Fruit fly (Drosophila melanogaster) whole organism, pupa: ENCODE data around the gene IscU.

ENCODE experiments used
- CG10348 ChIP-seq: fragments of 200-800 bp; sonication (Bioruptor generic); IDR thresholded peaks from 2 replicates; pipeline ENCODE4 v1.3.6; 2022; ENCODE audit warnings: missing biosample characterization, missing genetic modification characterization
- CG12605 ChIP-seq: fragments of 200-800 bp; sonication (Bioruptor generic); IDR thresholded peaks from 2 replicates; pipeline ENCODE4 v1.3.6; 2022; ENCODE audit warnings: missing biosample characterization, missing genetic modification characterization
- CG13204 ChIP-seq: fragments of 200-800 bp; sonication (Bioruptor generic); optimal IDR thresholded peaks from 2 replicates; lab custom pipeline; 2018; ENCODE audit warnings: missing biosample characterization, mild to moderate bottlenecking, missing genetic modification characterization, moderate library complexity
- CG14655 ChIP-seq: fragments of 200-800 bp; sonication (Bioruptor generic); optimal IDR thresholded peaks from 3 replicates; lab custom pipeline; 2017; ENCODE audit warnings: mild to moderate bottlenecking, missing biosample characterization, missing genetic modification reagents, missing genetic modification characterization
- CG15710 ChIP-seq: fragments of 200-800 bp; sonication (Bioruptor generic); optimal IDR thresholded peaks from 2 replicates; lab custom pipeline; 2018; ENCODE audit warnings: missing biosample characterization, mild to moderate bottlenecking, missing genetic modification characterization, moderate library complexity
- CG17806 ChIP-seq: fragments of 200-800 bp; sonication (Bioruptor generic); optimal IDR thresholded peaks from 2 replicates; lab custom pipeline; 2018; ENCODE audit warnings: missing biosample characterization, mild to moderate bottlenecking, missing genetic modification characterization, moderate library complexity
- CG32121 ChIP-seq: fragments of 200-800 bp; sonication (Bioruptor generic); IDR thresholded peaks from 2 replicates; pipeline ENCODE4 v1.3.6; 2022; ENCODE audit warnings: missing biosample characterization, missing genetic modification characterization
- CG34367 ChIP-seq: fragments of 200-800 bp; sonication (Bioruptor generic); optimal IDR thresholded peaks from 2 replicates; lab custom pipeline; 2018; ENCODE audit warnings: missing biosample characterization, mild to moderate bottlenecking, missing genetic modification characterization
- CG4496 ChIP-seq: fragments of 200-800 bp; sonication (Bioruptor generic); IDR thresholded peaks from 3 replicates; pipeline ENCODE4 v1.3.6; 2022; ENCODE audit warnings: missing biosample characterization, missing genetic modification characterization
- CG8159 ChIP-seq: fragments of 200-800 bp; sonication (Bioruptor generic); optimal IDR thresholded peaks from 3 replicates; lab custom pipeline; 2018; ENCODE audit warnings: missing biosample characterization, mild to moderate bottlenecking, missing genetic modification characterization, moderate library complexity
- CG8301 ChIP-seq: fragments of 200-800 bp; sonication (Bioruptor generic); optimal IDR thresholded peaks from 2 replicates; lab custom pipeline; 2018; ENCODE audit warnings: missing biosample characterization, mild to moderate bottlenecking, missing genetic modification characterization
- CG9948 ChIP-seq: fragments of 200-800 bp; sonication (Bioruptor generic); optimal IDR thresholded peaks from 2 replicates; lab custom pipeline; 2018; ENCODE audit warnings: missing biosample characterization, mild to moderate bottlenecking, missing genetic modification characterization, moderate library complexity
- D1 ChIP-seq: fragments of 200-800 bp; sonication (Bioruptor generic); optimal IDR thresholded peaks from 2 replicates; lab custom pipeline; 2018; ENCODE audit warnings: missing biosample characterization, mild to moderate bottlenecking, missing genetic modification characterization, moderate library complexity
- EcR ChIP-seq: fragments of 200-800 bp; sonication (Bioruptor generic); optimal IDR thresholded peaks from 3 replicates; lab custom pipeline; 2019; ENCODE audit warnings: missing biosample characterization, missing genetic modification characterization, mild to moderate bottlenecking, moderate library complexity, missing genetic modification reagents
- Ets98B ChIP-seq: fragments of 200-800 bp; sonication (Bioruptor generic); IDR thresholded peaks from 2 replicates; pipeline ENCODE4 v1.3.6; 2022; ENCODE audit warnings: missing biosample characterization, missing genetic modification characterization
- Pif1A ChIP-seq: fragments of 200-800 bp; sonication (Bioruptor generic); optimal IDR thresholded peaks from 3 replicates; lab custom pipeline; 2016; ENCODE audit warnings: missing biosample characterization, missing genetic modification characterization
- Pif1B ChIP-seq: fragments of 200-800 bp; sonication (Bioruptor generic); optimal IDR thresholded peaks from 3 replicates; lab custom pipeline; 2016; ENCODE audit warnings: missing biosample characterization, missing genetic modification characterization
- Snoo ChIP-seq: fragments of 200-800 bp; sonication (Bioruptor generic); optimal IDR thresholded peaks from 3 replicates; lab custom pipeline; 2017; ENCODE audit warnings: missing biosample characterization, mild to moderate bottlenecking, missing genetic modification characterization, inconsistent platforms
- fd96Ca ChIP-seq: fragments of 200-800 bp; sonication (Bioruptor generic); IDR thresholded peaks from 3 replicates; pipeline ENCODE4 v1.3.6; 2022; ENCODE audit warnings: missing biosample characterization, missing genetic modification characterization
- gl ChIP-seq: fragments of 200-800 bp; sonication (Bioruptor generic); optimal IDR thresholded peaks from 2 replicates; lab custom pipeline; 2018; ENCODE audit warnings: missing biosample characterization, mild to moderate bottlenecking, missing genetic modification characterization
- rn ChIP-seq: fragments of 200-800 bp; sonication (Bioruptor generic); IDR thresholded peaks from 2 replicates; pipeline ENCODE4 v1.3.6; 2022; ENCODE audit warnings: missing biosample characterization, missing genetic modification characterization

Gene IscU

dm6 chr3R:8823761-8824499 is at the start of gene IscU, which contains the start of gene CG8379:
TSS of gene IscU (minus strand) at chr3R:8824177.
TSS of gene CG8379 (plus strand) at chr3R:8824411.
- TF ChIP-seq rn (GFP tag; lab: Robert Waterston, UW) (no peak), CG4496 (GFP tag; lab: Robert Waterston, UW) (no peak), CG9948 (tag; lab: Kevin White, UChicago) (no peak), CG34367 (tag; lab: Kevin White, UChicago) (no peak), Pif1B (GFP tag; lab: Kevin White, UChicago) (no peak), CG8159 (tag; lab: Kevin White, UChicago) (no peak), CG17806 (tag; lab: Kevin White, UChicago) (no peak), Pif1A (GFP tag; lab: Kevin White, UChicago) (no peak), D1 (tag; lab: Kevin White, UChicago) (no peak), gl (tag; lab: Kevin White, UChicago) (no peak), CG12605 (GFP tag; lab: Robert Waterston, UW) (no peak), CG15710 (tag; lab: Kevin White, UChicago) (no peak), CG14655 (GFP tag; lab: Kevin White, UChicago) (no peak), fd96Ca (no peak), Snoo (tag; lab: Kevin White, UChicago) (no peak), CG8301 (tag; lab: Kevin White, UChicago) (no peak), CG13204 (GFP tag; lab: Kevin White, UChicago) (no peak), CG32121 (GFP tag; lab: Robert Waterston, UW) (no peak), EcR (GFP tag; lab: Kevin White, UChicago) (no peak)

dm6 chr3R:8867325-8868104 is 43.5 kb upstream of the IscU start:
- TF ChIP-seq CG14655 (GFP tag; lab: Kevin White, UChicago) = peak; percentile 58
- TF ChIP-seq CG4496 (GFP tag; lab: Robert Waterston, UW) = no peak
- peak; percentile 32 for TF ChIP-seq CG9948 (tag; lab: Kevin White, UChicago)
- no peak for TF ChIP-seq CG13204 (GFP tag; lab: Kevin White, UChicago)
- TF ChIP-seq CG32121 (GFP tag; lab: Robert Waterston, UW) = peak; percentile 15; the same call in 1 of the 2 replicates
- peak; percentile 35 for TF ChIP-seq D1 (tag; lab: Kevin White, UChicago)
- TF ChIP-seq CG15710 (tag; lab: Kevin White, UChicago) = peak; percentile 26
- no peak for TF ChIP-seq CG17806 (tag; lab: Kevin White, UChicago)
- TF ChIP-seq CG8159 (tag; lab: Kevin White, UChicago) = peak; percentile 47
- TF ChIP-seq CG10348 (GFP tag; lab: Robert Waterston, UW) = no peak
- peak; percentile 24 for TF ChIP-seq CG8301 (tag; lab: Kevin White, UChicago)

dm6 chr3R:8865031-8865430 is 41.1 kb upstream of the IscU start:
- TF ChIP-seq CG14655 (GFP tag; lab: Kevin White, UChicago) (no peak), CG8301 (tag; lab: Kevin White, UChicago) (no peak), fd96Ca (no peak), EcR (GFP tag; lab: Kevin White, UChicago) (no peak), CG12605 (GFP tag; lab: Robert Waterston, UW) (no peak), Ets98B (GFP tag; lab: Robert Waterston, UW) (no peak), gl (tag; lab: Kevin White, UChicago) (no peak)

- TF ChIP-seq D1 (tag; lab: Kevin White, UChicago) (peak; percentile 87), CG14655 (GFP tag; lab: Kevin White, UChicago) (peak; percentile 40), Snoo (tag; lab: Kevin White, UChicago) (no peak), CG8301 (tag; lab: Kevin White, UChicago) (no peak), CG13204 (GFP tag; lab: Kevin White, UChicago) (no peak), CG10348 (GFP tag; lab: Robert Waterston, UW) (no peak), EcR (GFP tag; lab: Kevin White, UChicago) (no peak), Ets98B (GFP tag; lab: Robert Waterston, UW) (no peak), gl (tag; lab: Kevin White, UChicago) (no peak), CG34367 (tag; lab: Kevin White, UChicago) (peak; percentile 25), CG8159 (tag; lab: Kevin White, UChicago) (peak; percentile 19), CG9948 (tag; lab: Kevin White, UChicago) (peak; percentile 6), CG12605 (GFP tag; lab: Robert Waterston, UW) (no peak)
These were observed 39.3 kb upstream of the IscU start for dm6 chr3R:8863094-8863865.

dm6 chr3R:8862662-8863082 is 38.7 kb upstream of the IscU start:
- TF ChIP-seq Snoo (tag; lab: Kevin White, UChicago) (no peak), EcR (GFP tag; lab: Kevin White, UChicago) (no peak), CG9948 (tag; lab: Kevin White, UChicago) (no peak), CG15710 (tag; lab: Kevin White, UChicago) (no peak), rn (GFP tag; lab: Robert Waterston, UW) (no peak), CG17806 (tag; lab: Kevin White, UChicago) (no peak), CG10348 (GFP tag; lab: Robert Waterston, UW) (no peak), gl (tag; lab: Kevin White, UChicago) (no peak), D1 (tag; lab: Kevin White, UChicago) (no peak), Ets98B (GFP tag; lab: Robert Waterston, UW) (no peak; the same call in 1 of the 2 replicates), Pif1A (GFP tag; lab: Kevin White, UChicago) (no peak)
